Worm (Caenorhabditis elegans) whole organism, L1 larva: ENCODE data around the gene F43E2.1.
A peak's percentile ranks its signal among the peaks of the same experiment; 100 is the strongest.

Experiments
- C34B4.2 ChIP-seq: sonication (generic microtip); optimal IDR thresholded peaks from 2 replicates; lab custom pipeline; 2017; ENCODE audit warnings: mild to moderate bottlenecking, missing genetic modification characterization, missing compliant biosample characterization
- F16B12.6 ChIP-seq: fragments of 150-350 bp; optimal IDR thresholded peaks from 2 replicates; lab custom pipeline; 2014; ENCODE audit warnings: missing biosample characterization, missing genetic modification characterization
- aha-1 ChIP-seq: fragments of 150-350 bp; optimal IDR thresholded peaks from 2 replicates; lab custom pipeline; 2014; ENCODE audit warnings: missing biosample characterization, missing genetic modification characterization
- aly-2 ChIP-seq: fragments of 150-350 bp; optimal IDR thresholded peaks from 2 replicates; lab custom pipeline; 2014; ENCODE audit warnings: missing biosample characterization, missing genetic modification characterization
- blmp-1 ChIP-seq: fragments of 150-350 bp; optimal IDR thresholded peaks from 2 replicates; lab custom pipeline; 2014; ENCODE audit warnings: missing biosample characterization, missing genetic modification characterization
- ceh-8 ChIP-seq: fragments of 200-800 bp; sonication (Bioruptor generic); optimal IDR thresholded peaks from 2 replicates; lab custom pipeline; 2018; ENCODE audit warnings: mild to moderate bottlenecking, missing genetic modification characterization, moderate library complexity, missing compliant biosample characterization
- ceh-82 ChIP-seq, 3 experiments: fragments of 150-350 bp in 1 of 3; sonication (generic microtip) in 2 of 3; optimal IDR thresholded peaks; 2 replicates each; lab custom pipeline; 2014 to 2017; ENCODE audit warnings: missing biosample characterization in 3 of 3, missing genetic modification characterization in 3 of 3
- dpl-1 ChIP-seq, 3 experiments: fragments of 150-350 bp in 2 of 3; sonication (generic microtip) in 1 of 3; optimal IDR thresholded peaks; 2 replicates each; lab custom pipeline; 2014 to 2017; ENCODE audit warnings: missing biosample characterization in 3 of 3, missing genetic modification characterization in 3 of 3, missing genetic modification reagents in 3 of 3
- dsc-1 ChIP-seq: sonication (generic microtip); optimal IDR thresholded peaks from 2 replicates; lab custom pipeline; 2016; ENCODE audit warnings: mild to moderate bottlenecking, missing genetic modification characterization, missing compliant biosample characterization
- efl-1 ChIP-seq, 4 experiments: fragments of 150-350 bp; optimal IDR thresholded peaks in 3 of 4; peaks in 1 of 4; 1 replicate in 1 of 4; 2 replicates in 3 of 4; lab custom pipeline; 2014; ENCODE audit warnings: missing biosample characterization in 2 of 4, missing genetic modification characterization in 2 of 4, missing genetic modification reagents in 2 of 4
- fkh-10 ChIP-seq: sonication (generic microtip); optimal IDR thresholded peaks from 2 replicates; lab custom pipeline; 2017; ENCODE audit warnings: missing biosample characterization, missing genetic modification reagents, missing genetic modification characterization
- fkh-4 ChIP-seq: sonication (generic microtip); optimal IDR thresholded peaks from 2 replicates; lab custom pipeline; 2016; ENCODE audit warnings: missing compliant biosample characterization, missing genetic modification characterization, borderline replicate concordance
- fkh-8 ChIP-seq: sonication (generic microtip); optimal IDR thresholded peaks from 2 replicates; lab custom pipeline; 2016; ENCODE audit warnings: mild to moderate bottlenecking, missing genetic modification characterization, missing compliant biosample characterization
- grh-1 ChIP-seq: fragments of 200-800 bp; sonication (Bioruptor generic); IDR thresholded peaks from 2 replicates; pipeline ENCODE4 v1.3.6; 2022; ENCODE audit warnings: missing genetic modification reagents, missing genetic modification characterization, missing compliant biosample characterization
- hlh-17 ChIP-seq: fragments of 200-800 bp; sonication (Bioruptor generic); optimal IDR thresholded peaks from 2 replicates; lab custom pipeline; 2018; ENCODE audit warnings: missing genetic modification characterization, mild to moderate bottlenecking, missing compliant biosample characterization, moderate library complexity, borderline replicate concordance
- irx-1 ChIP-seq: sonication (generic microtip); optimal IDR thresholded peaks from 2 replicates; lab custom pipeline; 2016; ENCODE audit warnings: missing genetic modification characterization, missing compliant biosample characterization
- lin-35 ChIP-seq, 2 experiments: fragments of 150-350 bp; optimal IDR thresholded peaks; 2 replicates each; lab custom pipeline; 2014; ENCODE audit warnings: missing biosample characterization in 2 of 2, missing genetic modification characterization in 2 of 2, missing genetic modification reagents in 2 of 2
- lsy-2 ChIP-seq, 2 experiments: fragments of 150-350 bp; optimal IDR thresholded peaks; 2 replicates each; lab custom pipeline; 2014; ENCODE audit warnings: missing biosample characterization in 2 of 2, missing genetic modification characterization in 2 of 2
- mep-1 ChIP-seq: fragments of 150-350 bp; optimal IDR thresholded peaks from 2 replicates; lab custom pipeline; 2014; ENCODE audit warnings: missing biosample characterization, missing genetic modification characterization
- nhr-47 ChIP-seq: sonication (generic microtip); optimal IDR thresholded peaks from 2 replicates; lab custom pipeline; 2016; ENCODE audit warnings: mild to moderate bottlenecking, missing genetic modification characterization, moderate library complexity, missing compliant biosample characterization
- nhr-76 ChIP-seq: sonication (generic microtip); optimal IDR thresholded peaks from 2 replicates; lab custom pipeline; 2017; ENCODE audit warnings: missing biosample characterization, missing genetic modification characterization
- nhr-77 ChIP-seq: fragments of 150-350 bp; optimal IDR thresholded peaks from 2 replicates; lab custom pipeline; 2014; ENCODE audit warnings: missing biosample characterization, missing genetic modification characterization
- nhr-84 ChIP-seq: sonication (generic microtip); optimal IDR thresholded peaks from 2 replicates; lab custom pipeline; 2017; ENCODE audit warnings: missing biosample characterization, missing genetic modification characterization
- nhr-85 ChIP-seq: sonication (generic microtip); peaks from one replicate; lab custom pipeline; 2016; ENCODE audit warnings: missing genetic modification characterization, inconsistent platforms, missing compliant biosample characterization
- pag-3 ChIP-seq: sonication (generic microtip); optimal IDR thresholded peaks from 2 replicates; lab custom pipeline; 2017; ENCODE audit warnings: missing genetic modification characterization, mild to moderate bottlenecking, missing compliant biosample characterization, antibody characterized with exemption, borderline replicate concordance; ENCODE audit not compliant: insufficient read depth
- pax-3 ChIP-seq: fragments of 200-800 bp; sonication (Bioruptor generic); optimal IDR thresholded peaks from 2 replicates; lab custom pipeline; 2018; ENCODE audit warnings: mild to moderate bottlenecking, missing genetic modification characterization, moderate library complexity, missing compliant biosample characterization
- skn-1 ChIP-seq: fragments of 150-350 bp; optimal IDR thresholded peaks from 2 replicates; lab custom pipeline; 2014; ENCODE audit warnings: missing biosample characterization, missing genetic modification characterization
- snu-23 ChIP-seq: sonication (generic microtip); optimal IDR thresholded peaks from 2 replicates; lab custom pipeline; 2016; ENCODE audit warnings: missing genetic modification characterization, missing compliant biosample characterization
- sup-37 ChIP-seq: fragments of 200-800 bp; sonication (Bioruptor generic); optimal IDR thresholded peaks from 2 replicates; lab custom pipeline; 2018; ENCODE audit warnings: mild to moderate bottlenecking, missing genetic modification characterization, missing compliant biosample characterization
- tlp-1 ChIP-seq: fragments of 150-350 bp; optimal IDR thresholded peaks from 2 replicates; lab custom pipeline; 2014; ENCODE audit warnings: missing biosample characterization, missing genetic modification characterization
- unc-62 ChIP-seq: fragments of 150-350 bp; optimal IDR thresholded peaks from 2 replicates; lab custom pipeline; 2014; ENCODE audit warnings: missing biosample characterization, missing genetic modification reagents, missing genetic modification characterization
- unc-86 ChIP-seq: sonication (generic microtip); optimal IDR thresholded peaks from 2 replicates; lab custom pipeline; 2016; ENCODE audit warnings: missing genetic modification characterization, missing compliant biosample characterization
- unc-98 ChIP-seq: fragments of 200-800 bp; sonication (Bioruptor generic); IDR thresholded peaks from 2 replicates; pipeline ENCODE4 v1.3.6; 2022; ENCODE audit warnings: missing genetic modification characterization, missing compliant biosample characterization
- xbp-1 ChIP-seq: sonication (generic microtip); optimal IDR thresholded peaks from 2 replicates; lab custom pipeline; 2016; ENCODE audit warnings: missing genetic modification characterization, missing compliant biosample characterization

Gene F43E2.1

DNA sequence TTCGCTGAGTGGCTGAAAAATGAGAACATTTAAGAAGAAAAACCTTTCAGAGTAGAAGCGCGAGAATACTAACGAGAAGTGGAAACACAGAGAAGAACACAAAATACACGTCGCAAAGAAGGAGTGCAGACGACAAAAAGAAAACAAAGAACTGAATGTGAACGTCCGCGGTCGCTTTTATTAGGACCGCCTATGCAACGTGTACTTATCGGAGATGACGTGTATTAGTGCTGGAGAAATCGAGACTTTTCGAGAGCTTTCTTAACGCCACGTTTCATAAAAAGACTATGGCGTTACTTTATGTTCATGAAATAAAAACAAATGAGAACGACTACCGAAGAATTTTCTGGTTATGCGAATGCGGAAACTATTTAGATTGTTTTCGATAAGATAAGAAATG is 22.6 kb upstream of the F43E2.1 start, which contains the start of gene hsp-4 (continued):
- no peak for TF ChIP-seq tlp-1 (tag; lab: Kevin White, UChicago)
- TF ChIP-seq skn-1 (tag; lab: Kevin White, UChicago): no peak
- no peak for TF ChIP-seq fkh-4 (tag; lab: Kevin White, UChicago)
- no peak for TF ChIP-seq F16B12.6
- TF ChIP-seq blmp-1 (tag; lab: Kevin White, UChicago): peak; percentile 79
- TF ChIP-seq, all 84 proteins: peak for 4

DNA sequence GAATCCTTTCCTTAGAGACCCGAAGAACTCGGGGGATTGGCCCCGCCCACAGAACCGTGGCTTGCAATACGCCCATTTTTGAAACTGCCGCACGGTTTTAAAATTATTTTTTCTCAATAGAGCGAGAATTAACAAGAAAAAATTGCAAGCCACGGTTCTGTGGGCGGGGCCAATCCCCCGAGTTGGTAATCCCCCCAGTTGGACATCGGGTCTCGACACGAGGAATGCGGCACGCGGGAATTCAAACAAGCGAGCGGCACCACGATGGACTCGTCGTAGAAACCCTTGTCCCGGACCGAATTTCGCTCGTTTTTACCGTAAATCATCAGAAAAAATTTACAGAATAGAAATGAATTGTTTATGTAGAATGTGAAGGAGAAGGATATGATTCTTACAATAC is 22.1 kb upstream of the F43E2.1 start:
- TF ChIP-seq nhr-76 (tag; lab: Kevin White, UChicago) (no peak), pax-3 (tag; lab: Kevin White, UChicago) (no peak), efl-1 (optimal IDR thresholded peaks at IDR 0.05; lab: Kevin White, UChicago) (peak in 1 of 2 experiments; percentile 2), efl-1 (GFP tag; optimal IDR thresholded peaks at IDR 0.05 in 1 of 2; lab: Kevin White, UChicago) (peak in 1 of 2 experiments; percentile 20), snu-23 (GFP tag; lab: Kevin White, UChicago) (no peak), unc-98 (GFP tag; lab: Robert Waterston, UW) (no peak), mep-1 (tag; lab: Kevin White, UChicago) (no peak), aha-1 (tag; lab: Kevin White, UChicago) (no peak), unc-86 (no peak)

DNA sequence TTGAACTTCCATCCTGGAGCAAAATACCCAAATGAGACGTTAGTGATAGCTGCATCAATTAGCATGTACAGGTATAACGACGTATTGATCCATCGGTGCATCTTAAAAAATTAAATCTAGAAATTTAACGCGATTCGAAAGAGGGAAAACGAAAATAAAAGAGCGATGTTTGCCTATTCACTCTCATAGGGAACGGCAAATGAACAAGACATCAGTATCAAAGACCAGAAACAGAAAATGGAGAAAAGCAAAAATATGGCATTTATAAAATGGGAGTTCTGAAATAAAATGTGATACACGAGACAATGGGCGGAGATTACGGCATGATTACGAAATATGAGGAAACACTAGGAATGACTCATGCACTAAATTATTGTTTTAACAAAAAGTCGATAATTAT is 18.8 kb upstream of the F43E2.1 start, which contains the start of gene haf-2:
Gene haf-2 (minus strand): TSS at position 101 of the 400 bp plus-strand sequence.
- TF ChIP-seq nhr-76 (tag; lab: Kevin White, UChicago) (no peak), nhr-77 (tag; lab: Kevin White, UChicago) (no peak), unc-62 (GFP tag; lab: Kevin White, UChicago) (no peak), dsc-1 (no peak), ceh-8 (GFP tag; lab: Kevin White, UChicago) (no peak), grh-1 (GFP tag; lab: Robert Waterston, UW) (no peak), nhr-84 (tag; lab: Kevin White, UChicago) (no peak), aly-2 (tag; lab: Kevin White, UChicago) (no peak), irx-1 (tag; lab: Kevin White, UChicago) (no peak), sup-37 (no peak), C34B4.2 (tag; lab: Kevin White, UChicago) (no peak), lin-35 (GFP tag; optimal IDR thresholded peaks at IDR 0.05; lab: Kevin White, UChicago) (no peak), pax-3 (tag; lab: Kevin White, UChicago) (no peak), fkh-4 (tag; lab: Kevin White, UChicago) (no peak), fkh-10 (GFP tag; lab: Kevin White, UChicago) (no peak), blmp-1 (tag; lab: Kevin White, UChicago) (no peak), F16B12.6 (no peak), fkh-8 (no peak)

DNA sequence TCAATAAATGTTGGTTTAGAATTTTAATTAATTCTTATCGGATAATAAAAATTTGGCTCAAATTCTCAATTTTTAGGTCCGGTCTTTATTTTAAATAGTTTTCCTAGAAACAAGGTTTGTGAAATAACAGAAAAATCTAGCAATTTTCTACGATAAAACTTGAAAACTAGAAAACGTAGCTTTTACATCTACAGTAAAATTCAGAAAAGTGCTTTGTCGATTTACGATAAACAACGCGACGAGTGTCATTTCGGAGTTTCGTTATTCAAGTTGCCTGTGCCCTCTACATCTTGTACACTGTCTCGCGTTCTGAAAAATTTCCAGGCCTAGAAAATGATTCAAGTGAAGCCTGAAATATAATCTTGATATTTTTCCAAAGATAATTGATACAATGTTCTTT is 18.3 kb upstream of the F43E2.1 start:
- peak; percentile 9 to 42 (median 33) for TF ChIP-seq dpl-1 (GFP tag; optimal IDR thresholded peaks at IDR 0.05; lab: Kevin White, UChicago)
- TF ChIP-seq blmp-1 (tag; lab: Kevin White, UChicago): peak; percentile 44
- TF ChIP-seq pag-3: no peak
- TF ChIP-seq lin-35 (GFP tag; optimal IDR thresholded peaks at IDR 0.05; lab: Kevin White, UChicago): peak; percentile 26 to 58
- TF ChIP-seq nhr-85 (tag; lab: Kevin White, UChicago): peak; percentile 5
- TF ChIP-seq ceh-82 (tag; optimal IDR thresholded peaks at IDR 0.05; lab: Kevin White, UChicago): peak in 1 of 3 experiments; percentile 37
- TF ChIP-seq lsy-2 (tag; optimal IDR thresholded peaks at IDR 0.05; lab: Kevin White, UChicago): peak in 1 of 2 experiments; percentile 80
- TF ChIP-seq skn-1 (tag; lab: Kevin White, UChicago): peak; percentile 34
- peak; percentile 67 for TF ChIP-seq xbp-1 (tag; lab: Kevin White, UChicago)
- TF ChIP-seq hlh-17 (GFP tag; lab: Kevin White, UChicago): no peak
- peak; percentile 38 to 51 for TF ChIP-seq efl-1 (optimal IDR thresholded peaks at IDR 0.05; lab: Kevin White, UChicago)
- peak; percentile 27 to 65 for TF ChIP-seq efl-1 (GFP tag; optimal IDR thresholded peaks at IDR 0.05 in 1 of 2; lab: Kevin White, UChicago)
- no peak for TF ChIP-seq nhr-47 (tag; lab: Kevin White, UChicago)
- no peak for TF ChIP-seq nhr-84 (tag; lab: Kevin White, UChicago)
- TF ChIP-seq snu-23 (GFP tag; lab: Kevin White, UChicago): peak; percentile 30
